Fruit fly (Drosophila melanogaster) whole organism, prepupa: ENCODE data around the gene CG11694.
A peak's percentile ranks its signal among the peaks of the same experiment; 100 is the strongest.

Experiments used
- Blimp-1 ChIP-seq: fragments of 200-800 bp; sonication (Bioruptor generic); optimal IDR thresholded peaks from 3 replicates; lab custom pipeline; 2017; ENCODE audit warnings: missing biosample characterization, missing genetic modification characterization, mild to moderate bottlenecking, moderate library complexity, missing genetic modification reagents
- CG10631 ChIP-seq: fragments of 200-800 bp; sonication (Bioruptor generic); optimal IDR thresholded peaks from 2 replicates; lab custom pipeline; 2016; ENCODE audit warnings: missing biosample characterization, missing genetic modification characterization
- CG10669 ChIP-seq: fragments of 200-800 bp; sonication (Bioruptor generic); optimal IDR thresholded peaks from 3 replicates; lab custom pipeline; 2018; ENCODE audit warnings: missing biosample characterization, mild to moderate bottlenecking, missing genetic modification characterization, moderate library complexity
- CG15336 ChIP-seq: fragments of 200-800 bp; sonication (Bioruptor generic); IDR thresholded peaks from 2 replicates; pipeline ENCODE4 v1.3.6; 2022; ENCODE audit warnings: missing biosample characterization, missing genetic modification characterization
- CG16779 ChIP-seq: fragments of 200-800 bp; sonication (Bioruptor generic); optimal IDR thresholded peaks from 3 replicates; lab custom pipeline; 2017; ENCODE audit warnings: missing biosample characterization, mild to moderate bottlenecking, missing genetic modification characterization
- CG3032 ChIP-seq: fragments of 200-800 bp; optimal IDR thresholded peaks from 2 replicates; lab custom pipeline; 2019; ENCODE audit warnings: missing biosample characterization, mild to moderate bottlenecking, missing genetic modification characterization, moderate library complexity
- CG31627 ChIP-seq: fragments of 200-800 bp; sonication (Bioruptor generic); optimal IDR thresholded peaks from 3 replicates; lab custom pipeline; 2016; ENCODE audit warnings: missing biosample characterization, missing genetic modification characterization
- CG32006 ChIP-seq: fragments of 200-800 bp; sonication (Bioruptor generic); optimal IDR thresholded peaks from 3 replicates; lab custom pipeline; 2017; ENCODE audit warnings: missing biosample characterization, mild to moderate bottlenecking, missing genetic modification characterization
- CG34406 ChIP-seq: fragments of 200-800 bp; sonication (Bioruptor generic); optimal IDR thresholded peaks from 3 replicates; lab custom pipeline; 2016; ENCODE audit warnings: missing biosample characterization, missing genetic modification characterization
- CG3919 ChIP-seq: fragments of 200-800 bp; sonication (Bioruptor generic); optimal IDR thresholded peaks from 3 replicates; lab custom pipeline; 2016; ENCODE audit warnings: missing biosample characterization, missing genetic modification characterization
- CG4318 ChIP-seq: fragments of 200-800 bp; sonication (Bioruptor generic); optimal IDR thresholded peaks from 3 replicates; lab custom pipeline; 2017; ENCODE audit warnings: missing biosample characterization, mild to moderate bottlenecking, missing genetic modification characterization
- CG6163 ChIP-seq: fragments of 200-800 bp; sonication (Bioruptor generic); IDR thresholded peaks from 3 replicates; pipeline ENCODE4 v1.3.6; 2022; ENCODE audit warnings: missing biosample characterization, missing genetic modification characterization
- CG6792 ChIP-seq: fragments of 200-800 bp; sonication (Bioruptor generic); optimal IDR thresholded peaks from 3 replicates; lab custom pipeline; 2016; ENCODE audit warnings: missing biosample characterization, missing genetic modification characterization
- CG6808 ChIP-seq: fragments of 200-800 bp; sonication (Bioruptor generic); optimal IDR thresholded peaks from 3 replicates; lab custom pipeline; 2017; ENCODE audit warnings: missing biosample characterization, missing genetic modification characterization, mild to moderate bottlenecking, moderate library complexity, missing genetic modification reagents
- CG7368 ChIP-seq: fragments of 200-800 bp; sonication (Bioruptor generic); optimal IDR thresholded peaks from 3 replicates; lab custom pipeline; 2016; ENCODE audit warnings: missing biosample characterization, missing genetic modification characterization
- CG8119 ChIP-seq: fragments of 200-800 bp; sonication (Bioruptor generic); IDR thresholded peaks from 3 replicates; pipeline ENCODE4 v1.3.6; 2022; ENCODE audit warnings: missing biosample characterization, missing genetic modification characterization
- CG8632 ChIP-seq: fragments of 200-800 bp; sonication (Bioruptor generic); optimal IDR thresholded peaks from 3 replicates; lab custom pipeline; 2016; ENCODE audit warnings: missing biosample characterization, missing genetic modification characterization
- Eip75B ChIP-seq: fragments of 200-800 bp; sonication (Bioruptor generic); optimal IDR thresholded peaks from 3 replicates; lab custom pipeline; 2016; ENCODE audit warnings: missing biosample characterization, missing genetic modification characterization
- Eip78C ChIP-seq: fragments of 200-800 bp; sonication (Bioruptor generic); peaks from one replicate; lab custom pipeline; 2016; ENCODE audit warnings: missing biosample characterization, missing genetic modification characterization
- Eip93F ChIP-seq: fragments of 200-800 bp; sonication (Bioruptor generic); optimal IDR thresholded peaks from 2 replicates; lab custom pipeline; 2016; ENCODE audit warnings: missing biosample characterization, mild to moderate bottlenecking, missing genetic modification characterization
- Ets21C ChIP-seq: fragments of 200-800 bp; sonication (Bioruptor generic); optimal IDR thresholded peaks from 3 replicates; lab custom pipeline; 2016; ENCODE audit warnings: missing biosample characterization, missing genetic modification characterization
- Ets96B ChIP-seq: fragments of 200-800 bp; optimal IDR thresholded peaks from 2 replicates; lab custom pipeline; 2019; ENCODE audit warnings: missing biosample characterization, mild to moderate bottlenecking, missing genetic modification characterization, moderate library complexity
- Hr38 ChIP-seq: sonication (Bioruptor generic); optimal IDR thresholded peaks from 2 replicates; lab custom pipeline; 2016; ENCODE audit warnings: missing biosample characterization, missing genetic modification characterization
- Hr39 ChIP-seq: fragments of 200-800 bp; sonication (Bioruptor generic); optimal IDR thresholded peaks from 2 replicates; lab custom pipeline; 2016; ENCODE audit warnings: missing biosample characterization, missing genetic modification characterization
- Hr4 ChIP-seq: fragments of 200-800 bp; sonication (Bioruptor generic); optimal IDR thresholded peaks from 3 replicates; lab custom pipeline; 2016; ENCODE audit warnings: missing biosample characterization, missing genetic modification characterization
- Met ChIP-seq: fragments of 200-800 bp; sonication (Bioruptor generic); optimal IDR thresholded peaks from 3 replicates; lab custom pipeline; 2016; ENCODE audit warnings: missing biosample characterization, missing genetic modification characterization
- Smox ChIP-seq: fragments of 200-800 bp; sonication (Bioruptor generic); optimal IDR thresholded peaks from 3 replicates; lab custom pipeline; 2016; ENCODE audit warnings: missing biosample characterization, missing genetic modification characterization
- Sox102F ChIP-seq: fragments of 200-800 bp; sonication (Bioruptor generic); optimal IDR thresholded peaks from 2 replicates; lab custom pipeline; 2016; ENCODE audit warnings: missing biosample characterization, mild to moderate bottlenecking, missing genetic modification characterization
- Sox15 ChIP-seq: fragments of 200-800 bp; sonication (Bioruptor generic); optimal IDR thresholded peaks from 3 replicates; lab custom pipeline; 2016; ENCODE audit warnings: missing biosample characterization, missing genetic modification characterization
- achi ChIP-seq: fragments of 200-800 bp; sonication (Bioruptor generic); optimal IDR thresholded peaks from 3 replicates; lab custom pipeline; 2016; ENCODE audit warnings: missing biosample characterization, missing genetic modification characterization
- acj6 ChIP-seq: fragments of 200-800 bp; sonication (Bioruptor generic); optimal IDR thresholded peaks from 3 replicates; lab custom pipeline; 2016; ENCODE audit warnings: missing biosample characterization, missing genetic modification characterization
- cyc ChIP-seq: fragments of 200-800 bp; sonication (Bioruptor generic); optimal IDR thresholded peaks from 3 replicates; lab custom pipeline; 2016; ENCODE audit warnings: missing biosample characterization, missing genetic modification characterization
- esn ChIP-seq: fragments of 200-800 bp; sonication (Bioruptor generic); optimal IDR thresholded peaks from 2 replicates; lab custom pipeline; 2016; ENCODE audit warnings: missing biosample characterization, mild to moderate bottlenecking, missing genetic modification characterization, moderate library complexity
- fkh ChIP-seq: fragments of 200-800 bp; sonication (Bioruptor generic); optimal IDR thresholded peaks from 3 replicates; lab custom pipeline; 2017; ENCODE audit warnings: missing biosample characterization, mild to moderate bottlenecking, missing genetic modification characterization, moderate library complexity
- lz ChIP-seq: fragments of 200-800 bp; sonication (Bioruptor generic); optimal IDR thresholded peaks from 3 replicates; lab custom pipeline; 2016; ENCODE audit warnings: missing biosample characterization, missing genetic modification characterization
- pdm3 ChIP-seq: fragments of 200-800 bp; sonication (Bioruptor generic); optimal IDR thresholded peaks from 3 replicates; lab custom pipeline; 2016; ENCODE audit warnings: missing biosample characterization, missing genetic modification characterization
- ss ChIP-seq, 2 experiments: fragments of 200-800 bp; sonication (Bioruptor generic); optimal IDR thresholded peaks; 2 replicates in 1 of 2; 3 replicates in 1 of 2; lab custom pipeline; 2017 to 2018; ENCODE audit warnings: mild to moderate bottlenecking in 2 of 2, missing biosample characterization in 2 of 2, missing genetic modification characterization in 2 of 2, moderate library complexity in 1 of 2
- svp ChIP-seq: fragments of 200-800 bp; sonication (Bioruptor generic); peaks from one replicate; lab custom pipeline; 2016; ENCODE audit warnings: missing biosample characterization, missing genetic modification characterization
- topi ChIP-seq: fragments of 200-800 bp; sonication (Bioruptor generic); optimal IDR thresholded peaks from 3 replicates; lab custom pipeline; 2016; ENCODE audit warnings: missing biosample characterization, missing genetic modification characterization
- vri ChIP-seq: fragments of 200-800 bp; sonication (Bioruptor generic); optimal IDR thresholded peaks from 3 replicates; lab custom pipeline; 2016; ENCODE audit warnings: missing biosample characterization, mild to moderate bottlenecking, missing genetic modification characterization

CG11694 gene

DNA sequence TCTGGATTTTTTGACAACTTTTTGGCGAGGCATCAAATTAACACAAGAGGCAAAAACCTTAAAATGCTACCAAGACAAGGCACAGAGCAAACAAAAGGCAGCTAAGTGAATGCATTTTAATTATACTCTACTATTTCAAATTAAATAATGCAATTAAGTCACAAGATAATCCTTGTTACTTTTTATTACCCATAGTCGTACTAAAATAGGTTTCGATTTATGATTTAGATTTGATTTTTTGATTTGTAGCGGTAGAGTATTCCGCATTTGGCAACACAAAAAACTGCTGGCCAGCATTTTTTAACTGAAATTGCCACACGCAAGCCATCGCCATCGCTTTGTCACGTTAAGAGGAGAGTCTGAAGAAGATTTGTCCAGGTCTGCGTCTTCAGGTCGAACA is 29.2 kb downstream of the CG11694 start:
- TF ChIP-seq CG6792 (peak; percentile 4), CG34406 (GFP tag; lab: Kevin White, UChicago) (peak; percentile 22), Met (GFP tag; lab: Kevin White, UChicago) (peak; percentile 55), fkh (GFP tag; lab: Kevin White, UChicago) (no peak), Ets96B (tag; lab: Kevin White, UChicago) (no peak), Hr39 (peak; percentile 54), lz (GFP tag; lab: Kevin White, UChicago) (peak; percentile 27), Blimp-1 (GFP tag; lab: Kevin White, UChicago) (peak; percentile 53), esn (peak; percentile 54), Hr4 (GFP tag; lab: Kevin White, UChicago) (no peak), CG31627 (peak; percentile 33), cyc (GFP tag; lab: Kevin White, UChicago) (peak; percentile 19), CG16779 (tag; lab: Kevin White, UChicago) (no peak), pdm3 (peak; percentile 0), topi (GFP tag; lab: Kevin White, UChicago) (peak; percentile 45), Smox (GFP tag; lab: Kevin White, UChicago) (peak; percentile 51), svp (GFP tag; lab: Kevin White, UChicago) (peak; percentile 81), CG6808 (no peak), vri (GFP tag; lab: Kevin White, UChicago) (peak; percentile 5), Sox102F (GFP tag; lab: Kevin White, UChicago) (peak; percentile 59), Ets21C (GFP tag; lab: Kevin White, UChicago) (peak; percentile 24), Hr38 (GFP tag; lab: Kevin White, UChicago) (no peak), Eip78C (GFP tag; lab: Kevin White, UChicago) (peak; percentile 82), CG3919 (GFP tag; lab: Kevin White, UChicago) (no peak), acj6 (no peak), CG4318 (no peak), CG10631 (GFP tag; lab: Kevin White, UChicago) (no peak)

DNA sequence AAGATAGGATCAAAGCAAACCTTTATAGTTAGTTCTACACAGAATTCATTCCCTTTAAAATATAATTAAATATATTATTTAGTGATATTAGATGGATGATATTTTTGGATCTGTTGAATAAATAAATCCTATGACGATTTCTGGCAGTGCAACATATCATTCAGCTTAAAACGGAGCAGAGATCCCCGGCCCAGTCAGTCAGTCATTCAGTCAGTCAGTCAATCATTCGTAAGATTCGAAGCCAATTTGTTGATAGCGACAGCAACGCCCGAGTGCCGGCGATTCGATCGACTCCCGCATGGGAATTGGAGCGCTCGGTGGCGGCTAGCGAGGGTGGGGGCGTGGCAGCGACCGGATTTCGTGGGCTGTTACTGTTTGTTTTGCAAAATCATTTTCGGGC is 32.0 kb downstream of the CG11694 start:
- TF ChIP-seq Blimp-1 (GFP tag; lab: Kevin White, UChicago): no peak
- peak; percentile 16 for TF ChIP-seq esn
- TF ChIP-seq CG7368 (GFP tag; lab: Kevin White, UChicago): no peak
- TF ChIP-seq CG8119: no peak
- no peak for TF ChIP-seq CG8632 (GFP tag; lab: Kevin White, UChicago)
- TF ChIP-seq Eip78C (GFP tag; lab: Kevin White, UChicago): peak; percentile 38
- no peak for TF ChIP-seq CG10669 (GFP tag; lab: Kevin White, UChicago)
- no peak for TF ChIP-seq CG6792
- no peak for TF ChIP-seq Hr4 (GFP tag; lab: Kevin White, UChicago)
- no peak for TF ChIP-seq CG32006 (GFP tag; lab: Kevin White, UChicago)
- TF ChIP-seq achi (GFP tag; lab: Kevin White, UChicago): no peak
- TF ChIP-seq Sox15 (GFP tag; lab: Kevin White, UChicago): no peak
- no peak for TF ChIP-seq acj6
- TF ChIP-seq svp (GFP tag; lab: Kevin White, UChicago): peak; percentile 93
- TF ChIP-seq Eip93F (GFP tag; lab: Kevin White, UChicago): no peak
- TF ChIP-seq Met (GFP tag; lab: Kevin White, UChicago): no peak
- no peak for TF ChIP-seq CG16779 (tag; lab: Kevin White, UChicago)
- no peak for TF ChIP-seq CG15336 (GFP tag; lab: Robert Waterston, UW)
- no peak for TF ChIP-seq CG3032 (tag; lab: Kevin White, UChicago)

DNA sequence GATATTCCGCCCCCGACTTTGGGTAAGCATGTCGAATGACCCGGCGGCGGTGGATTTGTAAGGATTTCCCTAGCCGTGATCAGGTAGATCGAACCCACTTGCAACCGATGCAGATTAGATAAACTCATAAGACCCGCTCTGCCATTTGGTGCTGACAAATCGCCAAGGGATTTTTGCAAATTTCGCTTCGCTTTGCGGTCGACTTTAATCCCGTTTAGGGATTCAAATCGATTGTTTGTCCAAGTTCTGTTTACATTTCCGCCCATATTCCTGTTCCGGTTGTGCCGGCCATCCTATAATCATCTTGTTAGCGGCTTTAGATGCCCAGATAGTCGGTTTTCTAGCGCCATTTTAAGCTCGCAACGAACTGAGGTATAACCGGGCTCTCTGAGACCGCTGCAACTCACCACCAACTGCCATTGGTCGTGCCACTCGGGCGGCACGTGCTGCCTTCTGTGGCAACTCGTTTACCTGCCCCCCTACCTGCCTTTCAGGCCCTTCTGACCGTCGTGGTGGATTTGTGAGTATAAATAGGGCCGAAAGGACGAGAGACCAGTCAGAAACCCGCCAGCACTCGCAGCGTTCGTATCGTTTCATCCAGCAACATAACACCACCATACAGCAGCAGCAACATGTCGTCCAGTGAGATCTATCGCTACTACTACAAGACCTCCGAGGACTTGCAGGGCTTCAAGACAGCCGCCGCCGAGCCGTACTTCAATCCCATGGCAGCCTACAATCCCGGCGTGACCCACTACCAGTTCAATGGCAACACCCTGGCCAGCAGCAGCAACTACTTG is 34.2 kb downstream of the CG11694 start, which contains the start of gene ato:
TSS of gene ato (plus strand) at position 559 of the 800 bp plus-strand sequence.
- TF ChIP-seq ss (GFP tag; optimal IDR thresholded peaks at IDR 0.05; lab: Kevin White, UChicago) (peak in 1 of 2 experiments; percentile 5), achi (GFP tag; lab: Kevin White, UChicago) (no peak), vri (GFP tag; lab: Kevin White, UChicago) (no peak), CG10669 (GFP tag; lab: Kevin White, UChicago) (no peak), CG6163 (GFP tag; lab: Robert Waterston, UW) (0 out of 3 replicates have a peak, but pooled peaks have one; percentile 18), CG8632 (GFP tag; lab: Kevin White, UChicago) (no peak), Eip75B (GFP tag; lab: Kevin White, UChicago) (no peak)
